Worm (Caenorhabditis elegans): ENCODE results near the gene elo-2.

Gene elo-2

ce11 chrIV:17467325-17467724 lies at the start of gene elo-2:
Gene elo-2 (minus strand): TSS chrIV:17467408.
- no peak for TF ChIP-seq unc-62 (GFP tag; optimal IDR thresholded peaks at IDR 0.05)

- TF ChIP-seq unc-62 (GFP tag; optimal IDR thresholded peaks at IDR 0.05) = no peak
These were observed 23.5 kb upstream of the elo-2 start, which contains the start of gene nas-6 for ce11 chrIV:17490679-17491078. Gene nas-6 (minus strand): TSS chrIV:17490779.

ce11 chrIV:17483230-17483629 lies 16.0 kb upstream of the elo-2 start, which contains the start of gene rabr-2:
Gene rabr-2 (minus strand): TSS chrIV:17483330.
- no peak for TF ChIP-seq unc-62 (GFP tag; optimal IDR thresholded peaks at IDR 0.05)

ce11 chrIV:17475743-17476142 lies 8.5 kb upstream of the elo-2 start, which contains the start of gene grl-24:
Gene grl-24 (minus strand): TSS chrIV:17475843.
- TF ChIP-seq unc-62 (GFP tag; optimal IDR thresholded peaks at IDR 0.05) = no peak

ce11 chrIV:17475242-17475641 lies 8.0 kb upstream of the elo-2 start, which contains the start of gene F11E6.9:
Gene F11E6.9 (minus strand): TSS chrIV:17475342.
- TF ChIP-seq unc-62 (GFP tag; optimal IDR thresholded peaks at IDR 0.05) = no peak

- TF ChIP-seq unc-62 (GFP tag; optimal IDR thresholded peaks at IDR 0.05) = no peak
These were observed 6.8 kb upstream of the elo-2 start for ce11 chrIV:17474047-17474446.

- no peak for TF ChIP-seq unc-62 (GFP tag; optimal IDR thresholded peaks at IDR 0.05)
These were observed 5.8 kb upstream of the elo-2 start, which contains the start of gene gba-3 for ce11 chrIV:17473034-17473433. Gene gba-3 (plus strand): TSS chrIV:17473334.

ce11 chrIV:17471870-17472459 lies 4.8 kb upstream of the elo-2 start, which contains the start of gene epic-1:
Gene epic-1 (minus strand): TSS chrIV:17471920.
- peak; percentile 1 for TF ChIP-seq unc-62 (GFP tag; optimal IDR thresholded peaks at IDR 0.05)

ce11 chrIV:17470096-17470602 lies 2.9 kb upstream of the elo-2 start, which contains the start of gene F11E6.4:
Gene F11E6.4 (minus strand): TSS chrIV:17470354.
- TF ChIP-seq unc-62 (GFP tag; optimal IDR thresholded peaks at IDR 0.05) = no peak

ce11 chrIV:17467825-17468224 lies 617 bp upstream of the elo-2 start:
- no peak for TF ChIP-seq unc-62 (GFP tag; optimal IDR thresholded peaks at IDR 0.05)

- no peak for TF ChIP-seq unc-62 (GFP tag; optimal IDR thresholded peaks at IDR 0.05)
These were observed 1.3 kb downstream of the elo-2 start, which contains the start of gene F11E6.6 for ce11 chrIV:17465886-17466285. Gene F11E6.6 (minus strand): TSS chrIV:17465986.

- no peak for TF ChIP-seq unc-62 (GFP tag; optimal IDR thresholded peaks at IDR 0.05)
These were observed 4.0 kb downstream of the elo-2 start, which contains the start of gene F11E6.10 for ce11 chrIV:17463108-17463608. Gene F11E6.10 (minus strand): TSS chrIV:17463158.

ce11 chrIV:17461222-17461707 lies 5.9 kb downstream of the elo-2 start, which contains the start of gene rif-1.1:
Gene rif-1.1 (minus strand): TSS chrIV:17461272.
- TF ChIP-seq unc-62 (GFP tag; optimal IDR thresholded peaks at IDR 0.05) = no peak

ce11 chrIV:17453996-17454395 lies 13.2 kb downstream of the elo-2 start:
- no peak for TF ChIP-seq unc-62 (GFP tag; optimal IDR thresholded peaks at IDR 0.05)

- no peak for TF ChIP-seq unc-62 (GFP tag; optimal IDR thresholded peaks at IDR 0.05)
These were observed 14.0 kb downstream of the elo-2 start for ce11 chrIV:17453200-17453599.

ce11 chrIV:17450443-17450842 lies 16.8 kb downstream of the elo-2 start, which contains the start of gene F11E6.8:
Gene F11E6.8 (minus strand): TSS chrIV:17450543.
- TF ChIP-seq unc-62 (GFP tag; optimal IDR thresholded peaks at IDR 0.05) = no peak

- TF ChIP-seq unc-62 (GFP tag; optimal IDR thresholded peaks at IDR 0.05) = no peak
These were observed 18.9 kb downstream of the elo-2 start for ce11 chrIV:17448319-17448718.
